Fruit fly (Drosophila melanogaster) whole organism, embryonic: Measurements from ENCODE around the gene CG13894.

Source experiments
- CG10462 ChIP-seq: fragments of 200-800 bp; sonication (Bioruptor generic); optimal IDR thresholded peaks from 2 replicates; lab custom pipeline; 2016; ENCODE audit warnings: missing biosample characterization, missing genetic modification characterization
- CG11398 ChIP-seq: fragments of 200-800 bp; sonication (Bioruptor generic); optimal IDR thresholded peaks from 2 replicates; lab custom pipeline; 2016; ENCODE audit warnings: missing biosample characterization, missing genetic modification characterization
- CG12155 ChIP-seq: fragments of 200-800 bp; sonication (Bioruptor generic); optimal IDR thresholded peaks from 3 replicates; lab custom pipeline; 2016; ENCODE audit warnings: missing biosample characterization, missing genetic modification characterization
- CG12219 ChIP-seq: fragments of 200-800 bp; sonication (Bioruptor generic); optimal IDR thresholded peaks from 3 replicates; lab custom pipeline; 2018; ENCODE audit warnings: missing biosample characterization, mild to moderate bottlenecking, missing genetic modification characterization
- CG12942 ChIP-seq: fragments of 200-800 bp; sonication (Bioruptor generic); optimal IDR thresholded peaks from 3 replicates; lab custom pipeline; 2016; ENCODE audit warnings: missing biosample characterization, missing genetic modification characterization
- CG14014 ChIP-seq: fragments of 200-800 bp; sonication (Bioruptor generic); IDR thresholded peaks from 2 replicates; pipeline ENCODE4 v1.3.6; 2022; ENCODE audit warnings: missing biosample characterization, missing genetic modification characterization
- CG14860 ChIP-seq: fragments of 200-800 bp; sonication (Bioruptor generic); IDR thresholded peaks from 3 replicates; pipeline ENCODE4 v1.3.6; 2022; ENCODE audit warnings: missing biosample characterization, missing genetic modification characterization; ENCODE audit not compliant: partially characterized antibody
- CG15011 ChIP-seq: fragments of 200-800 bp; sonication (Bioruptor generic); optimal IDR thresholded peaks from 3 replicates; lab custom pipeline; 2018; ENCODE audit warnings: missing biosample characterization, mild to moderate bottlenecking, missing genetic modification characterization
- CG15073 ChIP-seq: fragments of 200-800 bp; sonication (Bioruptor generic); optimal IDR thresholded peaks from 2 replicates; lab custom pipeline; 2016; ENCODE audit warnings: missing biosample characterization, missing genetic modification characterization
- CG15601 ChIP-seq: fragments of 200-800 bp; sonication (Bioruptor generic); optimal IDR thresholded peaks from 3 replicates; lab custom pipeline; 2019; ENCODE audit warnings: missing biosample characterization, mild to moderate bottlenecking, missing genetic modification characterization, moderate library complexity
- CG16815 ChIP-seq: fragments of 200-800 bp; sonication (Bioruptor generic); optimal IDR thresholded peaks from 3 replicates; lab custom pipeline; 2017; ENCODE audit warnings: missing biosample characterization, mild to moderate bottlenecking, missing genetic modification characterization
- CG17829 ChIP-seq: fragments of 200-800 bp; optimal IDR thresholded peaks from 2 replicates; lab custom pipeline; 2019; ENCODE audit warnings: missing biosample characterization, mild to moderate bottlenecking, missing genetic modification characterization, moderate library complexity
- CG2199 ChIP-seq: fragments of 200-800 bp; sonication (Bioruptor generic); IDR thresholded peaks from 3 replicates; pipeline ENCODE4 v1.3.6; 2022; ENCODE audit warnings: missing biosample characterization, missing genetic modification characterization
- CG2678 ChIP-seq: fragments of 200-800 bp; sonication (Bioruptor generic); optimal IDR thresholded peaks from 3 replicates; lab custom pipeline; 2019; ENCODE audit warnings: missing biosample characterization, mild to moderate bottlenecking, missing genetic modification characterization, moderate library complexity
- CG2875 ChIP-seq: fragments of 200-800 bp; sonication (Bioruptor generic); optimal IDR thresholded peaks from 2 replicates; lab custom pipeline; 2017; ENCODE audit warnings: missing biosample characterization, mild to moderate bottlenecking, missing genetic modification characterization, missing genetic modification reagents
- CG31365 ChIP-seq: fragments of 200-800 bp; sonication (Bioruptor generic); optimal IDR thresholded peaks from 2 replicates; lab custom pipeline; 2018; ENCODE audit warnings: missing biosample characterization, mild to moderate bottlenecking, missing genetic modification characterization
- CG3726 ChIP-seq: fragments of 200-800 bp; sonication (Bioruptor generic); IDR thresholded peaks from 3 replicates; pipeline ENCODE4, ENCODE4 v1.3.6; 2022; ENCODE audit warnings: missing biosample characterization, missing genetic modification characterization
- CG4730 ChIP-seq: fragments of 200-800 bp; sonication (Bioruptor generic); IDR thresholded peaks from 2 replicates; pipeline ENCODE4 v1.3.6; 2022; ENCODE audit warnings: missing biosample characterization, missing genetic modification characterization
- CG6254 ChIP-seq: fragments of 200-800 bp; sonication (Bioruptor generic); optimal IDR thresholded peaks from 3 replicates; lab custom pipeline; 2017; ENCODE audit warnings: mild to moderate bottlenecking, missing biosample characterization, missing genetic modification reagents, missing genetic modification characterization
- CG6854 ChIP-seq: fragments of 200-800 bp; sonication (Bioruptor generic); optimal IDR thresholded peaks from 3 replicates; lab custom pipeline; 2017; ENCODE audit warnings: missing biosample characterization, mild to moderate bottlenecking, missing genetic modification characterization
- CG7928 ChIP-seq: fragments of 200-800 bp; sonication (Bioruptor generic); optimal IDR thresholded peaks from 2 replicates; lab custom pipeline; 2017; ENCODE audit warnings: missing biosample characterization, mild to moderate bottlenecking, missing genetic modification characterization
- CG8290 ChIP-seq, 3 experiments: fragments of 200-800 bp; sonication (Bioruptor generic); optimal IDR thresholded peaks; 2 replicates each; lab custom pipeline; 2016 to 2019; ENCODE audit warnings: missing biosample characterization in 3 of 3, missing genetic modification characterization in 3 of 3, mild to moderate bottlenecking in 2 of 3, moderate library complexity in 1 of 3
- Chrac-16 ChIP-seq: fragments of 200-800 bp; sonication (Bioruptor generic); optimal IDR thresholded peaks from 3 replicates; lab custom pipeline; 2016; ENCODE audit warnings: missing biosample characterization, missing genetic modification characterization
- Dbx ChIP-seq: fragments of 200-800 bp; sonication (Bioruptor generic); IDR thresholded peaks from 3 replicates; pipeline ENCODE4 v1.3.6; 2022; ENCODE audit warnings: missing biosample characterization, missing genetic modification characterization
- Dip2 ChIP-seq: fragments of 200-800 bp; sonication (Bioruptor generic); IDR thresholded peaks from 2 replicates; pipeline ENCODE4 v1.3.6; 2022; ENCODE audit warnings: missing biosample characterization, missing genetic modification characterization
- Fer3 ChIP-seq: fragments of 200-800 bp; sonication (Bioruptor generic); optimal IDR thresholded peaks from 2 replicates; lab custom pipeline; 2018; ENCODE audit warnings: missing biosample characterization, mild to moderate bottlenecking, missing genetic modification characterization, moderate library complexity
- H2.0 ChIP-seq: fragments of 200-800 bp; sonication (Bioruptor generic); IDR thresholded peaks from 2 replicates; pipeline ENCODE4 v1.3.6; 2022; ENCODE audit warnings: missing biosample characterization, missing genetic modification characterization
- NC2α ChIP-seq: fragments of 200-800 bp; sonication (Bioruptor generic); optimal IDR thresholded peaks from 2 replicates; lab custom pipeline; 2016; ENCODE audit warnings: missing biosample characterization, missing genetic modification characterization
- NFAT ChIP-seq: fragments of 200-800 bp; sonication (Bioruptor generic); IDR thresholded peaks from 2 replicates; pipeline ENCODE4 v1.3.6; 2022; ENCODE audit warnings: missing biosample characterization, missing genetic modification characterization
- Optix ChIP-seq: fragments of 200-800 bp; sonication (Bioruptor generic); IDR thresholded peaks from 3 replicates; pipeline ENCODE4 v1.3.6; 2022; ENCODE audit warnings: missing biosample characterization, missing genetic modification characterization
- TFAM ChIP-seq: fragments of 200-800 bp; sonication (Bioruptor generic); optimal IDR thresholded peaks from 2 replicates; lab custom pipeline; 2017; ENCODE audit warnings: missing biosample characterization, missing genetic modification characterization, inconsistent platforms
- Usf ChIP-seq: fragments of 200-800 bp; sonication (Bioruptor generic); optimal IDR thresholded peaks from 2 replicates; lab custom pipeline; 2017; ENCODE audit warnings: missing genotype, missing biosample characterization, missing genetic modification characterization
- ab ChIP-seq: fragments of 200-800 bp; sonication (Bioruptor generic); optimal IDR thresholded peaks from 2 replicates; lab custom pipeline; 2016; ENCODE audit warnings: missing biosample characterization, missing genetic modification characterization
- chinmo ChIP-seq: fragments of 200-800 bp; sonication (Bioruptor generic); IDR thresholded peaks from 4 replicates; pipeline ENCODE4 v1.3.6; 2022; ENCODE audit warnings: missing biosample characterization, missing genetic modification characterization; ENCODE audit not compliant: partially characterized antibody
- fd102C ChIP-seq: fragments of 200-800 bp; sonication (Bioruptor generic); optimal IDR thresholded peaks from 2 replicates; lab custom pipeline; 2018; ENCODE audit warnings: missing biosample characterization, mild to moderate bottlenecking, missing genetic modification characterization, moderate library complexity
- gsb ChIP-seq: fragments of 200-800 bp; sonication (Bioruptor generic); IDR thresholded peaks from 2 replicates; pipeline ENCODE4 v1.3.6; 2022; ENCODE audit warnings: missing biosample characterization, missing genetic modification characterization
- ind ChIP-seq: fragments of 200-800 bp; sonication (Bioruptor generic); optimal IDR thresholded peaks from 3 replicates; lab custom pipeline; 2016; ENCODE audit warnings: missing biosample characterization, missing genetic modification characterization
- lmd ChIP-seq: fragments of 200-800 bp; sonication (Bioruptor generic); IDR thresholded peaks from 2 replicates; pipeline ENCODE4 v1.3.6; 2022; ENCODE audit warnings: missing biosample characterization, missing genetic modification characterization
- lov ChIP-seq, 2 experiments: fragments of 200-800 bp in 1 of 2; fragments of >200 bp in 1 of 2; sonication (Bioruptor generic) in 1 of 2; IDR thresholded peaks in 1 of 2; optimal IDR thresholded peaks in 1 of 2; 2 replicates in 1 of 2; 3 replicates in 1 of 2; pipeline versions ENCODE4 v1.3.6 to Lab custom; 2017 to 2022; ENCODE audit warnings: missing biosample characterization in 1 of 2, missing genetic modification characterization in 1 of 2
- luna ChIP-seq: fragments of 200-800 bp; sonication (Bioruptor generic); optimal IDR thresholded peaks from 2 replicates; lab custom pipeline; 2016; ENCODE audit warnings: missing biosample characterization, missing genetic modification characterization
- mirr ChIP-seq: fragments of 200-800 bp; sonication (Bioruptor generic); optimal IDR thresholded peaks from 3 replicates; lab custom pipeline; 2018; ENCODE audit warnings: missing biosample characterization, mild to moderate bottlenecking, missing genetic modification characterization
- nerfin-1 ChIP-seq: fragments of 200-800 bp; sonication (Bioruptor generic); optimal IDR thresholded peaks from 3 replicates; lab custom pipeline; 2019; ENCODE audit warnings: missing biosample characterization, mild to moderate bottlenecking, missing genetic modification characterization, moderate library complexity
- p53 ChIP-seq: fragments of 200-800 bp; sonication (Bioruptor generic); optimal IDR thresholded peaks from 2 replicates; lab custom pipeline; 2016; ENCODE audit warnings: missing biosample characterization, missing genetic modification characterization
- repo ChIP-seq: fragments of 200-800 bp; sonication (Bioruptor generic); optimal IDR thresholded peaks from 2 replicates; lab custom pipeline; 2016; ENCODE audit warnings: missing biosample characterization, missing genetic modification characterization
- schlank ChIP-seq: fragments of 200-800 bp; sonication (Bioruptor generic); optimal IDR thresholded peaks from 2 replicates; lab custom pipeline; 2018; ENCODE audit warnings: missing biosample characterization, mild to moderate bottlenecking, missing genetic modification characterization
- ssp ChIP-seq: fragments of 200-800 bp; sonication (Bioruptor generic); IDR thresholded peaks from 2 replicates; pipeline ENCODE4 v1.3.6; 2022; ENCODE audit warnings: missing biosample characterization, missing genetic modification characterization
- vfl ChIP-seq: fragments of 200-800 bp; sonication (Bioruptor generic); optimal IDR thresholded peaks from 2 replicates; lab custom pipeline; 2016; ENCODE audit warnings: missing biosample characterization, missing genetic modification characterization
- vvl ChIP-seq: fragments of 200-800 bp; sonication (Bioruptor generic); IDR thresholded peaks from 2 replicates; pipeline ENCODE4 v1.3.6; 2022; ENCODE audit warnings: missing biosample characterization, missing genetic modification characterization
- wek ChIP-seq: fragments of 200-800 bp; sonication (Bioruptor generic); optimal IDR thresholded peaks from 3 replicates; lab custom pipeline; 2018; ENCODE audit warnings: missing biosample characterization, mild to moderate bottlenecking, missing genetic modification characterization, moderate library complexity
- zf30C ChIP-seq: fragments of 200-800 bp; sonication (Bioruptor generic); optimal IDR thresholded peaks from 3 replicates; lab custom pipeline; 2018; ENCODE audit warnings: missing biosample characterization, mild to moderate bottlenecking, missing genetic modification characterization

The CG13894 gene

dm6 chr3L:654019-654418 is 44.9 kb downstream of the CG13894 start, which contains the start of the genes MED30 and Rev1 (continued):
- peak; percentile 87 for TF ChIP-seq schlank
- no peak for TF ChIP-seq lov (optimal IDR thresholded peaks at IDR 0.05; lab: Kevin White, UChicago)
- peak; percentile 83 for TF ChIP-seq lov (GFP tag; IDR thresholded peaks at IDR 0.05; lab: Robert Waterston, UW)
- TF ChIP-seq CG6854 (GFP tag; lab: Kevin White, UChicago): peak; percentile 85
- peak; percentile 97 for TF ChIP-seq vfl (GFP tag; lab: Kevin White, UChicago)
- peak; percentile 91 for TF ChIP-seq lmd (GFP tag; lab: Robert Waterston, UW)
- TF ChIP-seq Usf: peak; percentile 73
- TF ChIP-seq CG2199 (GFP tag; lab: Robert Waterston, UW): peak; percentile 93
- peak; percentile 83 for TF ChIP-seq vvl
- peak; percentile 85 for TF ChIP-seq CG16815 (GFP tag; lab: Kevin White, UChicago)
- peak; percentile 93 for TF ChIP-seq CG11398 (GFP tag; lab: Kevin White, UChicago)
- TF ChIP-seq CG8290 (GFP tag; optimal IDR thresholded peaks at IDR 0.05; lab: Kevin White, UChicago): peak; percentile 93
- TF ChIP-seq CG8290 (tag; optimal IDR thresholded peaks at IDR 0.05; lab: Kevin White, UChicago): peak; percentile 49 to 97
- TF ChIP-seq CG15073 (GFP tag; lab: Kevin White, UChicago): peak; percentile 64
- TF ChIP-seq TFAM (GFP tag; lab: Kevin White, UChicago): peak; percentile 30
- TF ChIP-seq Fer3 (tag; lab: Kevin White, UChicago): peak; percentile 93
- peak; percentile 68 for TF ChIP-seq CG31365 (tag; lab: Kevin White, UChicago)
- peak; percentile 96 for TF ChIP-seq ind (GFP tag; lab: Kevin White, UChicago)
- TF ChIP-seq H2.0 (GFP tag; lab: Robert Waterston, UW): peak; percentile 89
- TF ChIP-seq CG15011 (GFP tag; lab: Kevin White, UChicago): no peak
- TF ChIP-seq CG2678 (tag; lab: Kevin White, UChicago): peak; percentile 93
- peak; percentile 91 for TF ChIP-seq luna (GFP tag; lab: Kevin White, UChicago)
- peak; percentile 94 for TF ChIP-seq CG14014 (GFP tag; lab: Robert Waterston, UW)
- TF ChIP-seq NC2α (GFP tag; lab: Kevin White, UChicago): peak; percentile 90
- TF ChIP-seq CG12155 (GFP tag; lab: Kevin White, UChicago): peak; percentile 94
- peak; percentile 81 for TF ChIP-seq wek (GFP tag; lab: Kevin White, UChicago)
- TF ChIP-seq Chrac-16 (GFP tag; lab: Kevin White, UChicago): peak; percentile 95
- TF ChIP-seq Dip2 (GFP tag; lab: Robert Waterston, UW): no peak
- peak; percentile 89 for TF ChIP-seq ab (GFP tag; lab: Kevin White, UChicago)
- TF ChIP-seq CG17829 (tag; lab: Kevin White, UChicago): peak; percentile 91
- TF ChIP-seq mirr (GFP tag; lab: Kevin White, UChicago): peak; percentile 87
- peak; percentile 95 for TF ChIP-seq repo (GFP tag; lab: Kevin White, UChicago)
- peak; percentile 75 for TF ChIP-seq CG7928 (GFP tag; lab: Kevin White, UChicago)
- TF ChIP-seq fd102C (GFP tag; lab: Kevin White, UChicago): peak; percentile 37
- peak; percentile 89 for TF ChIP-seq CG15601 (tag; lab: Kevin White, UChicago)
- TF ChIP-seq zf30C (GFP tag; lab: Kevin White, UChicago): peak; percentile 11
- TF ChIP-seq CG14860 (GFP tag; lab: Robert Waterston, UW): no peak
- peak; percentile 94 for TF ChIP-seq Dbx (GFP tag; lab: Robert Waterston, UW)
- TF ChIP-seq CG2875: peak; percentile 83
- TF ChIP-seq CG12942 (GFP tag; lab: Kevin White, UChicago): peak; percentile 96
- TF ChIP-seq ssp: peak; percentile 80
- peak; percentile 89 for TF ChIP-seq gsb
- TF ChIP-seq CG6254 (GFP tag; lab: Kevin White, UChicago): peak; percentile 71
- peak; percentile 75 for TF ChIP-seq Optix
- TF ChIP-seq CG10462 (GFP tag; lab: Kevin White, UChicago): peak; percentile 91
- 0 out of 3 replicates have a peak, but pooled peaks have one; percentile 42 for TF ChIP-seq CG3726 (GFP tag; lab: Robert Waterston, UW)
- peak; percentile 96 for TF ChIP-seq NFAT
- peak; percentile 86 for TF ChIP-seq p53 (GFP tag; lab: Kevin White, UChicago)
- peak; percentile 87 for TF ChIP-seq CG12219
- peak; percentile 89 for TF ChIP-seq nerfin-1
- TF ChIP-seq CG4730 (GFP tag; lab: Robert Waterston, UW): peak; percentile 84
- 0 out of 4 replicates have a peak, but pooled peaks have one; percentile 53 for TF ChIP-seq chinmo (GFP tag; lab: Robert Waterston, UW)
